Worm (Caenorhabditis elegans) whole organism, L1 larva: Measurements from ENCODE around the gene ZK829.7.
A peak's percentile ranks its signal among the peaks of the same experiment; 100 is the strongest.

ENCODE experiments used
- F16B12.6 ChIP-seq: fragments of 150-350 bp; optimal IDR thresholded peaks from 2 replicates; lab custom pipeline; 2014; ENCODE audit warnings: missing biosample characterization, missing genetic modification characterization
- ceh-8 ChIP-seq: fragments of 200-800 bp; sonication (Bioruptor generic); optimal IDR thresholded peaks from 2 replicates; lab custom pipeline; 2018; ENCODE audit warnings: mild to moderate bottlenecking, missing genetic modification characterization, moderate library complexity, missing compliant biosample characterization
- ceh-82 ChIP-seq, 3 experiments: fragments of 150-350 bp in 1 of 3; sonication (generic microtip) in 2 of 3; optimal IDR thresholded peaks; 2 replicates each; lab custom pipeline; 2014 to 2017; ENCODE audit warnings: missing biosample characterization in 3 of 3, missing genetic modification characterization in 3 of 3
- ceh-90 ChIP-seq: sonication (generic microtip); optimal IDR thresholded peaks from 2 replicates; lab custom pipeline; 2016; ENCODE audit warnings: missing genetic modification characterization, missing compliant biosample characterization
- dpl-1 ChIP-seq, 3 experiments: fragments of 150-350 bp in 2 of 3; sonication (generic microtip) in 1 of 3; optimal IDR thresholded peaks; 2 replicates each; lab custom pipeline; 2014 to 2017; ENCODE audit warnings: missing biosample characterization in 3 of 3, missing genetic modification characterization in 3 of 3, missing genetic modification reagents in 3 of 3
- efl-1 ChIP-seq, 4 experiments: fragments of 150-350 bp; optimal IDR thresholded peaks in 3 of 4; peaks in 1 of 4; 1 replicate in 1 of 4; 2 replicates in 3 of 4; lab custom pipeline; 2014; ENCODE audit warnings: missing biosample characterization in 2 of 4, missing genetic modification characterization in 2 of 4, missing genetic modification reagents in 2 of 4
- efl-3 ChIP-seq: fragments of 200-800 bp; sonication (Bioruptor generic); optimal IDR thresholded peaks from 2 replicates; lab custom pipeline; 2018; ENCODE audit warnings: mild to moderate bottlenecking, missing genetic modification characterization, missing compliant biosample characterization
- egl-13 ChIP-seq: sonication (generic microtip); optimal IDR thresholded peaks from 2 replicates; lab custom pipeline; 2016; ENCODE audit warnings: missing genotype, missing genetic modification reagents, missing genetic modification characterization, missing compliant biosample characterization
- egl-27 ChIP-seq, 2 experiments: fragments of 150-350 bp in 1 of 2; sonication (generic microtip); optimal IDR thresholded peaks; 3 replicates each; lab custom pipeline; 2017 to 2018; ENCODE audit warnings: missing biosample characterization in 2 of 2, missing genetic modification characterization in 2 of 2, missing genetic modification reagents in 2 of 2
- elt-2 ChIP-seq: sonication (generic microtip); optimal IDR thresholded peaks from 2 replicates; lab custom pipeline; 2016; ENCODE audit warnings: missing genetic modification characterization, mild to moderate bottlenecking, inconsistent platforms, missing compliant biosample characterization, missing genetic modification reagents
- fos-1 ChIP-seq: fragments of 150-350 bp; optimal IDR thresholded peaks from 2 replicates; lab custom pipeline; 2014; ENCODE audit warnings: missing biosample characterization, missing genetic modification characterization
- hlh-4 ChIP-seq: sonication (generic microtip); optimal IDR thresholded peaks from 2 replicates; lab custom pipeline; 2016; ENCODE audit warnings: mild to moderate bottlenecking, missing genetic modification characterization, missing compliant biosample characterization
- hpl-2 ChIP-seq: fragments of 150-350 bp; optimal IDR thresholded peaks from 2 replicates; lab custom pipeline; 2014; ENCODE audit warnings: missing biosample characterization, missing genetic modification reagents, missing genetic modification characterization
- irx-1 ChIP-seq: sonication (generic microtip); optimal IDR thresholded peaks from 2 replicates; lab custom pipeline; 2016; ENCODE audit warnings: missing genetic modification characterization, missing compliant biosample characterization
- isw-1 ChIP-seq: fragments of 200-800 bp; sonication (Bioruptor generic); IDR thresholded peaks from 2 replicates; pipeline ENCODE4 v1.3.6; 2022; ENCODE audit warnings: missing genetic modification characterization, missing compliant biosample characterization
- lin-14 ChIP-seq: fragments of 200-800 bp; sonication (Bioruptor generic); optimal IDR thresholded peaks from 2 replicates; lab custom pipeline; 2018; ENCODE audit warnings: mild to moderate bottlenecking, missing genetic modification characterization, moderate library complexity, missing compliant biosample characterization
- lin-35 ChIP-seq, 2 experiments: fragments of 150-350 bp; optimal IDR thresholded peaks; 2 replicates each; lab custom pipeline; 2014; ENCODE audit warnings: missing biosample characterization in 2 of 2, missing genetic modification characterization in 2 of 2, missing genetic modification reagents in 2 of 2
- lin-39 ChIP-seq: fragments of 150-350 bp; optimal IDR thresholded peaks from 2 replicates; lab custom pipeline; 2014; ENCODE audit warnings: missing biosample characterization, missing genetic modification reagents, missing genetic modification characterization
- lir-3 ChIP-seq: sonication (generic microtip); optimal IDR thresholded peaks from 2 replicates; lab custom pipeline; 2016; ENCODE audit warnings: mild to moderate bottlenecking, missing genetic modification characterization, moderate library complexity, missing compliant biosample characterization; ENCODE audit not compliant: poor library complexity
- lsy-2 ChIP-seq, 2 experiments: fragments of 150-350 bp; optimal IDR thresholded peaks; 2 replicates each; lab custom pipeline; 2014; ENCODE audit warnings: missing biosample characterization in 2 of 2, missing genetic modification characterization in 2 of 2
- mdl-1 ChIP-seq, 2 experiments: fragments of 150-350 bp; optimal IDR thresholded peaks; 2 replicates each; lab custom pipeline; 2014 to 2017; ENCODE audit warnings: missing biosample characterization in 2 of 2, missing genetic modification characterization in 2 of 2, inconsistent platforms in 1 of 2
- nhr-19 ChIP-seq: fragments of 200-800 bp; sonication (Bioruptor generic); conservative IDR thresholded peaks from 2 replicates; pipeline ENCODE4 v1.3.6; 2022; ENCODE audit warnings: missing genetic modification characterization, missing compliant biosample characterization
- nhr-28 ChIP-seq: fragments of 150-350 bp; optimal IDR thresholded peaks from 2 replicates; lab custom pipeline; 2014; ENCODE audit warnings: missing biosample characterization, missing genetic modification characterization
- nhr-71 ChIP-seq: sonication (generic microtip); optimal IDR thresholded peaks from 2 replicates; lab custom pipeline; 2016; ENCODE audit warnings: mild to moderate bottlenecking, missing genetic modification characterization, moderate library complexity, missing compliant biosample characterization
- nhr-76 ChIP-seq: sonication (generic microtip); optimal IDR thresholded peaks from 2 replicates; lab custom pipeline; 2017; ENCODE audit warnings: missing biosample characterization, missing genetic modification characterization
- nhr-85 ChIP-seq: sonication (generic microtip); peaks from one replicate; lab custom pipeline; 2016; ENCODE audit warnings: missing genetic modification characterization, inconsistent platforms, missing compliant biosample characterization
- nhr-90 ChIP-seq: sonication (generic microtip); optimal IDR thresholded peaks from 2 replicates; lab custom pipeline; 2016; ENCODE audit warnings: mild to moderate bottlenecking, missing genetic modification characterization, missing compliant biosample characterization; ENCODE audit not compliant: poor library complexity
- pag-3 ChIP-seq: sonication (generic microtip); optimal IDR thresholded peaks from 2 replicates; lab custom pipeline; 2017; ENCODE audit warnings: missing genetic modification characterization, mild to moderate bottlenecking, missing compliant biosample characterization, antibody characterized with exemption, borderline replicate concordance; ENCODE audit not compliant: insufficient read depth
- skn-1 ChIP-seq: fragments of 150-350 bp; optimal IDR thresholded peaks from 2 replicates; lab custom pipeline; 2014; ENCODE audit warnings: missing biosample characterization, missing genetic modification characterization
- snpc-4 ChIP-seq: fragments of 150-350 bp; optimal IDR thresholded peaks from 2 replicates; lab custom pipeline; 2014; ENCODE audit warnings: missing biosample characterization, missing genetic modification characterization
- sup-37 ChIP-seq: fragments of 200-800 bp; sonication (Bioruptor generic); optimal IDR thresholded peaks from 2 replicates; lab custom pipeline; 2018; ENCODE audit warnings: mild to moderate bottlenecking, missing genetic modification characterization, missing compliant biosample characterization
- unc-130 ChIP-seq: fragments of 150-350 bp; optimal IDR thresholded peaks from 2 replicates; lab custom pipeline; 2017; ENCODE audit warnings: missing biosample characterization, missing genetic modification characterization, inconsistent platforms
- unc-86 ChIP-seq: sonication (generic microtip); optimal IDR thresholded peaks from 2 replicates; lab custom pipeline; 2016; ENCODE audit warnings: missing genetic modification characterization, missing compliant biosample characterization
- xbp-1 ChIP-seq: sonication (generic microtip); optimal IDR thresholded peaks from 2 replicates; lab custom pipeline; 2016; ENCODE audit warnings: missing genetic modification characterization, missing compliant biosample characterization

Gene ZK829.7

ce11 chrIV:11952612-11953299 lies 8.6 kb downstream of the ZK829.7 start, which contains the start of gene gdh-1 (continued):
- TF ChIP-seq nhr-85 (tag; lab: Kevin White, UChicago) (peak; percentile 81), nhr-71 (tag; lab: Kevin White, UChicago) (peak; percentile 74), nhr-76 (tag; lab: Kevin White, UChicago) (no peak), F16B12.6 (no peak), efl-1 (optimal IDR thresholded peaks at IDR 0.05; lab: Kevin White, UChicago) (peak; percentile 21 to 46), efl-1 (GFP tag; optimal IDR thresholded peaks at IDR 0.05 in 1 of 2; lab: Kevin White, UChicago) (peak in 1 of 2 experiments; percentile 86), snpc-4 (tag; lab: Kevin White, UChicago) (no peak), mdl-1 (tag; optimal IDR thresholded peaks at IDR 0.05; lab: Kevin White, UChicago) (peak in 1 of 2 experiments; percentile 56), irx-1 (tag; lab: Kevin White, UChicago) (no peak), pag-3 (tag; lab: Kevin White, UChicago) (no peak), dpl-1 (GFP tag; optimal IDR thresholded peaks at IDR 0.05; lab: Kevin White, UChicago) (peak in 2 of 3 experiments; percentile 21 to 44), egl-27 (tag; optimal IDR thresholded peaks at IDR 0.05; lab: Kevin White, UChicago) (no peak), nhr-28 (no peak), nhr-19 (GFP tag; lab: Robert Waterston, UW) (peak; percentile 41), elt-2 (tag; lab: Kevin White, UChicago) (peak; percentile 7), isw-1 (GFP tag; lab: Robert Waterston, UW) (no peak), lin-14 (no peak), lin-39 (tag; lab: Kevin White, UChicago) (no peak), hlh-4 (tag; lab: Kevin White, UChicago) (no peak), lin-35 (GFP tag; optimal IDR thresholded peaks at IDR 0.05; lab: Kevin White, UChicago) (peak; percentile 9 to 33), lsy-2 (tag; optimal IDR thresholded peaks at IDR 0.05; lab: Kevin White, UChicago) (peak in 1 of 2 experiments; percentile 28), fos-1 (tag; lab: Kevin White, UChicago) (peak; percentile 39), xbp-1 (tag; lab: Kevin White, UChicago) (peak; percentile 21), nhr-90 (tag; lab: Kevin White, UChicago) (no peak), egl-13 (tag; lab: Kevin White, UChicago) (no peak), ceh-82 (tag; optimal IDR thresholded peaks at IDR 0.05; lab: Kevin White, UChicago) (peak in 1 of 3 experiments; percentile 37), ceh-90 (tag; lab: Kevin White, UChicago) (no peak), hpl-2 (GFP tag; lab: Kevin White, UChicago) (no peak)

- TF ChIP-seq efl-1 (optimal IDR thresholded peaks at IDR 0.05; lab: Kevin White, UChicago) (no peak), efl-1 (GFP tag; optimal IDR thresholded peaks at IDR 0.05 in 1 of 2; lab: Kevin White, UChicago) (peak in 1 of 2 experiments; percentile 24), snpc-4 (tag; lab: Kevin White, UChicago) (no peak), egl-27 (tag; optimal IDR thresholded peaks at IDR 0.05; lab: Kevin White, UChicago) (no peak)
Measured at ce11 chrIV:11950270-11950669, 11.1 kb downstream of the ZK829.7 start, which contains the start of gene tbx-36. TSS of gene tbx-36 (plus strand) at chrIV:11950570.

ce11 chrIV:11949717-11950116 lies 11.6 kb downstream of the ZK829.7 start, which contains the start of gene hdl-1:
TSS of gene hdl-1 (minus strand) at chrIV:11949817.
- TF ChIP-seq sup-37 (GFP tag; lab: Kevin White, UChicago) (no peak), efl-3 (GFP tag; lab: Kevin White, UChicago) (no peak), nhr-71 (tag; lab: Kevin White, UChicago) (no peak), ceh-8 (GFP tag; lab: Kevin White, UChicago) (no peak), nhr-85 (tag; lab: Kevin White, UChicago) (no peak), unc-86 (tag; lab: Kevin White, UChicago) (no peak), skn-1 (tag; lab: Kevin White, UChicago) (no peak), lir-3 (tag; lab: Kevin White, UChicago) (no peak), unc-130 (no peak)
- TF ChIP-seq, all 84 proteins: peak for 0
